Worm (Caenorhabditis elegans) whole organism, L3 larva: ENCODE data around the gene crld-1.

ENCODE experiments used
- ama-1 ChIP-seq: fragments of 150-350 bp; optimal IDR thresholded peaks from 2 replicates; lab custom pipeline; 2018
- elt-3 ChIP-seq, 3 experiments: fragments of 150-350 bp in 1 of 3; sonication (generic microtip) in 2 of 3; optimal IDR thresholded peaks; 2 replicates in 2 of 3; 4 replicates in 1 of 3; lab custom pipeline; 2014 to 2017; ENCODE audit warnings: missing biosample characterization in 3 of 3, missing genetic modification characterization in 3 of 3
- lsy-12 ChIP-seq: sonication (generic microtip); optimal IDR thresholded peaks from 2 replicates; lab custom pipeline; 2016; ENCODE audit warnings: mild to moderate bottlenecking, missing genetic modification characterization, missing compliant biosample characterization
- nhr-11 ChIP-seq: fragments of 150-350 bp; optimal IDR thresholded peaks from 2 replicates; lab custom pipeline; 2014; ENCODE audit warnings: missing biosample characterization, missing genetic modification characterization
- ztf-11 ChIP-seq: fragments of 150-350 bp; optimal IDR thresholded peaks from 2 replicates; lab custom pipeline; 2014; ENCODE audit warnings: missing biosample characterization, missing genetic modification characterization

DNA sequence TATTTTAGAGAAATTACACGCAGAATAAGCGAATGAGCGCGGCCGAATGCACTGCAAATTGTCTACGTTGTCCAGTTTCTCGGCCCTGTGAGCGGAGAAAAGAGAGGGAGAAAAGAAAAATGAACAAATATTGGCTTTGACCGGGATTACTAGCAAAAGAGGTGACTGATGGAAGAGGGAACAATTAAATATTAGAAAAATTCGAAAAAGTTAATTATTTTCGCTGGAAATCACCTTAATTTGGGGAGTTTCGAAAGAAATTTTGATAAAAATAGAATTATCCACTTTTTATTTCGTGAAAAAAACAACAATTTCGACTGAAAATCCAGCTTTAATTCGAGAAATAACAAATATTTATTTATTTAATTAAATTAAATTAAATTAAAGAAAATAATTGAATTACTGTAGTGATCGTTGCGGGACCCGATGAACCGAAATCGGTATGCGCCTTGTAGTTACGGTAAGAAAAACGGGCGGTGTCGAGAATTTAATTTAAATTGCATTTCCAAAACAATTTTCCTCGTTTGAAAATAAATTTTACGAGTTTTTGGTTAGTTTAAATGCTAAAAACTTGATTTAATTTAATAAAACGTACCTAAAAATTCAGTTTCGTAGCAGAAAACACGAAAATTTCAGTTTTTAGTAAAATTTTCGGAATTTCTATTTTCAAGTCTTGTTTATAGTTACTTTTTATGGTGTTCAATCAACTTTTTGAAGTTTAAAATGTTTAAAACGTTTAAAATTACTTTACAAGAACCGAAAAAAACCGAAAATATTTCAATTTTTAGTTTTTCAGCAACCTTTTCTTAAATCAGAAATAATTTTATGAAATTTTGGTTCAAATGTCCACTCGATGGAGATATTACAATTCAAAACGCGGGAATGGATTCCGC is at the start of gene crld-1, which contains the start of gene msh-5:
- no peak for TF ChIP-seq ztf-11 (tag; lab: Kevin White, UChicago)
- TF ChIP-seq lsy-12 (tag; lab: Kevin White, UChicago) = no peak
- TF ChIP-seq nhr-11 (tag; lab: Kevin White, UChicago) = no peak
- no peak for TF ChIP-seq ama-1 (lab: Kevin White, UChicago)
- TF ChIP-seq elt-3 (tag; optimal IDR thresholded peaks at IDR 0.05; lab: Kevin White, UChicago) = no peak
